Worm (Caenorhabditis elegans) whole organism, midembryonic: ENCODE results near the gene C46F11.5.

Experiments used
- T22C8.4 ChIP-seq: fragments of 200-800 bp; sonication (Bioruptor generic); IDR thresholded peaks from 2 replicates; pipeline ENCODE4 v1.3.6; 2022; ENCODE audit warnings: missing genetic modification characterization, missing compliant biosample characterization
- cog-1 ChIP-seq: sonication (generic microtip); optimal IDR thresholded peaks from 2 replicates; lab custom pipeline; 2016; ENCODE audit warnings: missing genetic modification characterization, missing compliant biosample characterization
- flt-1 ChIP-seq: fragments of 200-800 bp; sonication (Bioruptor generic); IDR thresholded peaks from 2 replicates; pipeline ENCODE4 v1.3.6; 2022; ENCODE audit warnings: missing genetic modification characterization, missing compliant biosample characterization
- klf-2 ChIP-seq: fragments of 200-800 bp; sonication (Bioruptor generic); conservative IDR thresholded peaks from 2 replicates; pipeline ENCODE4 v1.3.6; 2022; ENCODE audit warnings: missing genetic modification reagents, missing genetic modification characterization, missing compliant biosample characterization
- med-1 ChIP-seq: sonication (generic microtip); optimal IDR thresholded peaks from 2 replicates; lab custom pipeline; 2017; ENCODE audit warnings: missing genetic modification characterization, mild to moderate bottlenecking, missing compliant biosample characterization, antibody characterized with exemption, missing genetic modification reagents; ENCODE audit not compliant: insufficient read depth
- ref-1 ChIP-seq: fragments of 200-800 bp; sonication (Bioruptor generic); conservative IDR thresholded peaks from 2 replicates; pipeline ENCODE4 v1.3.6; 2022; ENCODE audit warnings: missing genetic modification reagents, missing genetic modification characterization, missing compliant biosample characterization
- tab-1 ChIP-seq: fragments of 200-800 bp; sonication (Bioruptor generic); IDR thresholded peaks from 2 replicates; pipeline ENCODE4 v1.3.6; 2022; ENCODE audit warnings: missing genetic modification characterization, missing compliant biosample characterization
- ztf-23 ChIP-seq: fragments of 200-800 bp; sonication (Bioruptor generic); IDR thresholded peaks from 2 replicates; pipeline ENCODE4 v1.3.6; 2022; ENCODE audit warnings: missing genetic modification reagents, missing genetic modification characterization, missing compliant biosample characterization
- ztf-29 ChIP-seq: fragments of 200-800 bp; sonication (Bioruptor generic); IDR thresholded peaks from 2 replicates; pipeline ENCODE4 v1.3.6; 2022; ENCODE audit warnings: missing genetic modification reagents, missing genetic modification characterization, missing compliant biosample characterization

Gene C46F11.5

DNA sequence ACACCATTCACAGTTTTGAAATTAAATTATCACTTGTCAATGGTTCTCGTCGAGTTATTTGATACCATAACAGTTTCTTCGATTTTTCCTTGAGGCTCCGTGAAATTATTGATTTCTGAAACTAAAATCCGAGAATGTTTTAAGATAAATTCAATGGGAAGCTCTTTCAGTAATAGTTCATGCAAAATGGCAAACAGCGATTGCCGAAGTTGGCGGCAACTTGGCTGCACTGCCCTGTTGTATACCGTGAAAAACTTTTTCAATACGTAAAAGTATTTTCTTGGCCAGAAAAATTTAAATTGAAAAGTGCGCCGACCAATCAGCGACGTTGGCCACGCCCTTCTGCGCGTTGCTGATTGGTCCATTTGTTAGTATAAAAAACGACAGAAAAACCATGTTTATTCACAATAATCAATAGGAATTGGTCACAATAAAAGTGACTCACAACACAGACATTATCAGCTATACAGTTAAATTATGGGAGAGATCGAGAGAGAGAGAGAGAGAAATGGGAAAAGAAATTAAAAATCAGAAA, 25.5 kb upstream of the C46F11.5 start:
- no peak for TF ChIP-seq ztf-23
- TF ChIP-seq T22C8.4 (GFP tag; lab: Robert Waterston, UW) = no peak
- TF ChIP-seq flt-1 (GFP tag; lab: Robert Waterston, UW) = no peak
- TF ChIP-seq ztf-29 = no peak
- no peak for TF ChIP-seq tab-1 (GFP tag; lab: Robert Waterston, UW)
- TF ChIP-seq ref-1 (GFP tag; lab: Robert Waterston, UW) = no peak
- TF ChIP-seq klf-2 (GFP tag; lab: Robert Waterston, UW) = no peak
- TF ChIP-seq med-1 (GFP tag; lab: Kevin White, UChicago) = no peak

DNA sequence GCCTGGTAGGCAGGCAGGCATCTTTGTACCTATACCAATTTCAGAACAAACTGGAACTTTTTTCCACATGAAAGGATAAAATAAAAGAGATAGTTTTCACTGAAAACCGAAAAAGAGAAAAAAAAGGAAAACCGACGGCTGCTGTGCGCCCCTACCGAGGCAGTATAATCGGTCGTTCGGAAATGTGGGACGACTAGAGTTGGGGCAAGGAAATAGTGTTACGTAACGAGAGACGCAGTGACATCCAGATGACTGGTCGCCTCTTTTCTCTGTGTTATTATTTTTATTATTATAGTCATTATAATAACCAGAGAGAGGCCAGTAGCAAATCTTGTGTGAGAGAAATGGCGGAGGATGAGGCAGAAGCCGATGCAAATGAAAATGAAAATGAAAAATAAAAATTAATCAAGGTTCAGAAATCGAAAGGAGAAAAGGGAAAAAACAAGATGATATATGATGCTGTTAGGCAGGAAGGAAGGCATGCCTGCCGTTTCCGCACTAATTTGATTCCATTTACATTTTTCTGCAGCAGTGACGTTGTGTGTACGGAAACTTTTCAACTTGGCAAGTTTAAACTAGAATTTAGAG, 24.0 kb upstream of the C46F11.5 start:
- TF ChIP-seq T22C8.4 (GFP tag; lab: Robert Waterston, UW) = no peak
- no peak for TF ChIP-seq klf-2 (GFP tag; lab: Robert Waterston, UW)
- TF ChIP-seq flt-1 (GFP tag; lab: Robert Waterston, UW) = no peak
- TF ChIP-seq ztf-29 = no peak
- no peak for TF ChIP-seq tab-1 (GFP tag; lab: Robert Waterston, UW)
- TF ChIP-seq ztf-23 = no peak
- TF ChIP-seq cog-1 = no peak
- no peak for TF ChIP-seq med-1 (GFP tag; lab: Kevin White, UChicago)
- TF ChIP-seq ref-1 (GFP tag; lab: Robert Waterston, UW) = no peak

DNA sequence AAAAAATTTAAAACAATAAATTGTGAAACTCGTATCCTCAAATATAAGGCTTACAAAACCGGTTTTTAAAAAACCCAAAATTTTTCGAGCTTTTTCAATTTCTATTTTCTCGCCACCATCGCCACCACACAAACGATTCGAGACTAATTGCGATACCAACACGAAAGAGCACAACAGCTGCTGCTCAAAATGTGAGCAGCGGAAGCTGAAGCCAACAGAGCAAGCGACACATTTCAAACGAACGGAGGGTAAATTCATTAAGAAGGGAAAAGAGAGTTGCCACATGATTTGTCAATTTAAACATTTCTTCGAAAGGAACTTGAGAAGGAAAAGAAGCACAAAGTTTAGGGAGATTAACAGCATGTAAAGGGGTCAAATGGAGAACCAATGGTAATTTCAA, 21.7 kb upstream of the C46F11.5 start:
- TF ChIP-seq ztf-29 (no peak), tab-1 (GFP tag; lab: Robert Waterston, UW) (no peak), ref-1 (GFP tag; lab: Robert Waterston, UW) (no peak), T22C8.4 (GFP tag; lab: Robert Waterston, UW) (no peak), cog-1 (no peak), klf-2 (GFP tag; lab: Robert Waterston, UW) (no peak), ztf-23 (no peak), med-1 (GFP tag; lab: Kevin White, UChicago) (no peak), flt-1 (GFP tag; lab: Robert Waterston, UW) (no peak)

DNA sequence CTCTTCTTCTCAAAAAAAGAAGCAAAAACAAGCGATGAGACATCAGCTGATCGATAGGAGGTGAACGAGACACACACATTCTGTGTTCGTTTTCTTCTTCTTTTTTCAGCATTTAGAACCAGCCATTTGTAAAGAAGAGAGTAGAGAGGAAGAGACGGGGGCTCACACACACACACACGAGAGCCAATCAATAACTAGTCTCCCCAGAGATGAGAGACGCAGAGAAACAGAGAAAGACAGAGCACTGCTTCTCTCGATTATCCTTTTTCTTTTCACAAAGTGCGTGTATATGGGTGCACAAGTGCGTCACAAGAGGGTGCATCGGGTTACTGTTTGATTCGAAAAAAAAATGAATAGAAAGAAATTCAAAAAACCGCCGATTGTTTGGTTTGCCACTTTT, 20.0 kb upstream of the C46F11.5 start:
- no peak for TF ChIP-seq tab-1 (GFP tag; lab: Robert Waterston, UW)
- no peak for TF ChIP-seq med-1 (GFP tag; lab: Kevin White, UChicago)
- peak; percentile 96 for TF ChIP-seq T22C8.4 (GFP tag; lab: Robert Waterston, UW)
- no peak for TF ChIP-seq cog-1

DNA sequence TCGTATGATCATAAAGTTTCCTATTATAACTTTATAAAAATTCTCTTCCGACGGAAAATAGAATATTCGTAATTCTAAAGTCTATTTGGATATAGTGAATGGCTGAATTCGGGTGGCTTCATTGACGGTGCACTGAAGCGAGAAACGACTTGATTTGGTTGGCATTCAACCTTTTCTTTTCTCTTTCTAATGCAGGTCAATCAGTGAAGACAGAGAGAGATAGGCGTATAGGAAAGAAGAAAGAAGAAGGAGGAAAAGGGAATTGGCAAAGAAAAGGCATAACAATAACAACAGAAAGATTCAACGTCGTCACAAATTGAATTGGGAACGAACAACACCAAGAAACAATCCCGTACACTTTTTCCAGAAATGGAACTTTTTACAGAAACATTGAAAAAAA, 18.1 kb upstream of the C46F11.5 start:
- TF ChIP-seq ztf-23 (no peak), med-1 (GFP tag; lab: Kevin White, UChicago) (no peak), cog-1 (no peak), ref-1 (GFP tag; lab: Robert Waterston, UW) (no peak), ztf-29 (no peak), flt-1 (GFP tag; lab: Robert Waterston, UW) (no peak), tab-1 (GFP tag; lab: Robert Waterston, UW) (no peak), klf-2 (GFP tag; lab: Robert Waterston, UW) (no peak), T22C8.4 (GFP tag; lab: Robert Waterston, UW) (no peak)

DNA sequence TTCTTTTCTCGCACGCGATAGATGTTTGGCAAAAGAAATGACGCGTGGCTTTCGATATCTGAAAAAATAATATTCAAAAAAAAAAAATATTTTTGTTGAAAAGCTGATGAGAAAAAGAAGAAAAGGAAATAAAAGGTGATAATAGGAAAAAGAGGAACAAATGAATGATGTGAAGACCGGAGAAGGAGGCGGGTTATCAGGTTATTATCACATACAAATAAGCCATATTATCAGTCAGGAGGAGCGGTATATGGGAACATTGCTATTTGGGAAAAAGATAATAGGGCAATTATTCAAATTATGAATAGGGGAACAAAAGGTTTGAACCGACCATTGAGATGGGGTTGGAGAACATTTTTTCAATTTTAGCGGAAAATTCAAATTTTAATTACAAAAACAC, 16.7 kb upstream of the C46F11.5 start:
- TF ChIP-seq T22C8.4 (GFP tag; lab: Robert Waterston, UW) = no peak
- no peak for TF ChIP-seq ztf-23
- TF ChIP-seq ztf-29 = no peak
- no peak for TF ChIP-seq tab-1 (GFP tag; lab: Robert Waterston, UW)
- TF ChIP-seq ref-1 (GFP tag; lab: Robert Waterston, UW) = no peak
- TF ChIP-seq med-1 (GFP tag; lab: Kevin White, UChicago) = no peak
- TF ChIP-seq flt-1 (GFP tag; lab: Robert Waterston, UW) = no peak
- TF ChIP-seq klf-2 (GFP tag; lab: Robert Waterston, UW) = no peak
- no peak for TF ChIP-seq cog-1

DNA sequence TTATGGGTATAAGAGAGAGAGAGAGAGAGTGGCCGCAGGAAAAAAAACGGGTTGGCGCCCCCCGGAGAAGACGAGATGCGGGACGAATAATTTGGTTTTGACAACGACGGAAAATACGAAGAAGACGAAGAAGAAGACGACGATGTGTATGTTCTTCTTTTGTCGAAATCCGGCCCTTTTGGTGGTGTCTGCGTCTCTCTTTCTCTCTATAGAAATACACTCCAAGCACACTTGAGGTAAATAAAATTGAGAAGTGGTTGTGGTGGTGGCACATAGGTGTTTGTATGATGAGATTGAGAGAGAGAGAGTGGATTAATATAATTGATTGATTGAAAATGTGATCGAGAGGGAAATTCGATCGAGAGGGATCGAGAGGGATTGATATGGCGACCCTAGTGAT, 15.4 kb upstream of the C46F11.5 start:
- TF ChIP-seq ref-1 (GFP tag; lab: Robert Waterston, UW) (no peak), ztf-23 (no peak), med-1 (GFP tag; lab: Kevin White, UChicago) (no peak), flt-1 (GFP tag; lab: Robert Waterston, UW) (no peak), klf-2 (GFP tag; lab: Robert Waterston, UW) (no peak), cog-1 (no peak), tab-1 (GFP tag; lab: Robert Waterston, UW) (no peak), T22C8.4 (GFP tag; lab: Robert Waterston, UW) (no peak), ztf-29 (no peak)

DNA sequence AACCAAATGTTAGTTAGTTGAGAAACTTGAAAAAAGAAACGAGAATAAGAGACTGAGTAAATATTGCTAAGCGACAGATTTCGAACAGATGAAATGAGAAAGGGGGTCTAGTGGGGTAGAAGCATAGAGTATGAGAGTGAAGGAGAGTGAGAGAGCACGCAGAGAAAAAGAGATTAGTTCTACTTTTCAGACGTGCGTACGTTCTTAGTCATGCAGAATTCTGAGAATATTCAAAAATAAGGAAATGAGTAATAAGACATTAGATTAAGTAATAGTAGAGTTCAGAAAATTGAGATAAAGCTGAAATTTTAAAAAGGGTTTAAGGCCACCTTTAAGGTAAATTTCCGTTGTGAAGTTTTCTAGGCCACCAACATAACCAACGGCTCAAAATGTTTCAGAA, 13.6 kb upstream of the C46F11.5 start:
- TF ChIP-seq klf-2 (GFP tag; lab: Robert Waterston, UW) = no peak
- TF ChIP-seq cog-1 = no peak
- no peak for TF ChIP-seq ref-1 (GFP tag; lab: Robert Waterston, UW)
- TF ChIP-seq tab-1 (GFP tag; lab: Robert Waterston, UW) = no peak
- TF ChIP-seq ztf-29 = no peak
- TF ChIP-seq med-1 (GFP tag; lab: Kevin White, UChicago) = no peak
- TF ChIP-seq T22C8.4 (GFP tag; lab: Robert Waterston, UW) = no peak
- TF ChIP-seq flt-1 (GFP tag; lab: Robert Waterston, UW) = no peak
- no peak for TF ChIP-seq ztf-23

DNA sequence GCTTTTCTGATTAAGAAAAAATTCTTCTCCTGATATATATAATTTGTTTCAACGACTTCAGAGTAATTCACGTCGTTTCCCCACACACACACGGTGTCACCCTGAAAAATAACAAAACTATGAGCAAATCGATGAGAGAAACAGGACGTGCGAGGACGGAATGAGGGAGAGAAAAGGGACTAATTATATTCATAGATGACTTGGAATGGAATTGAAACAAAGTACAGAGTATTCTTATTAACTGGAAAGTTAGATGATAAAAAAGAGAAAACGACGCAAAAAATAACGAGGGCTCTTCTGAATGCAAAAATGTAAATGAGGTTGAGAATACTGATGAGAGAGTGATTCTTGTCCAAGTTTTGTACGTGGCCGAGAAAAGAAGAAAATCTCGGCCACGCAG, 12.9 kb upstream of the C46F11.5 start, which contains the start of gene C46F11.6:
TSS of gene C46F11.6 (minus strand) at position 101 of the 400 bp plus-strand sequence.
- TF ChIP-seq ref-1 (GFP tag; lab: Robert Waterston, UW) (no peak), ztf-23 (no peak), tab-1 (GFP tag; lab: Robert Waterston, UW) (no peak), T22C8.4 (GFP tag; lab: Robert Waterston, UW) (no peak), cog-1 (no peak), flt-1 (GFP tag; lab: Robert Waterston, UW) (no peak), ztf-29 (no peak)
